Worm (Caenorhabditis elegans): Measurements from ENCODE around the gene dpf-1.

DNA sequence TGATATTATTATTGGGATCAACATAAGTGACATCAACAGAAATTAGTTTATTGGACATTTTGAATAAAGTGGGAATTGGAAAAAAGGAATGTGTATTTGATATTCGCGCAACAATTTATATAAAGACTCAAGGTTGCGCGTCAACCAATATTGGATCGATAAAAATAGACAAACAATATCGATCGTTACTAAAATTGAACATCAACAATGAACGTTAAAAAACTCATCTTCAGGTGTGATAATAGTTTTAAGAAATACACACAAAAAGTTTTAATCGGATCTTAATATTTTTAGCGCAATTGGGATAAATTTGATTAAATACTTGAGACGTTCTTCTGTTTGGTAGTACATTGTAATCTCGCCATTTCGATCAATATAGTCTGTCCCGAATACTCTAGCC is 47.5 kb upstream of the dpf-1 start, which contains the start of gene fbxa-104:
- TF ChIP-seq nhr-43 (tag; optimal IDR thresholded peaks at IDR 0.05; ENCODE audit: poor library complexity, severe bottlenecking) (no peak), snpc-4 (tag; optimal IDR thresholded peaks at IDR 0.05) (no peak), lin-39 (tag; optimal IDR thresholded peaks at IDR 0.05) (no peak), eor-1 (tag; optimal IDR thresholded peaks at IDR 0.05) (no peak), ceh-82 (tag; optimal IDR thresholded peaks at IDR 0.05) (no peak), pqm-1 (tag; optimal IDR thresholded peaks at IDR 0.05) (no peak), nhr-12 (tag; optimal IDR thresholded peaks at IDR 0.05) (no peak), aly-2 (tag; optimal IDR thresholded peaks at IDR 0.05) (no peak), nhr-28 (tag; optimal IDR thresholded peaks at IDR 0.05) (no peak), zag-1 (tag; optimal IDR thresholded peaks at IDR 0.05) (no peak)

Data from whole organism, L3 larva.